Fruit fly (Drosophila melanogaster) whole organism, embryonic: ENCODE data around the gene CG31883.

ENCODE experiments used
- Atf-2 ChIP-seq: fragments of 200-800 bp; sonication (Bioruptor generic); optimal IDR thresholded peaks from 2 replicates; lab custom pipeline; 2016; ENCODE audit warnings: missing biosample characterization, missing genetic modification characterization
- CG10147 ChIP-seq: fragments of 200-800 bp; sonication (Bioruptor generic); optimal IDR thresholded peaks from 2 replicates; lab custom pipeline; 2019; ENCODE audit warnings: missing biosample characterization, mild to moderate bottlenecking, missing genetic modification characterization, moderate library complexity
- CG10321 ChIP-seq: fragments of 200-800 bp; sonication (Bioruptor generic); IDR thresholded peaks from 2 replicates; pipeline ENCODE4 v1.3.6; 2022; ENCODE audit warnings: missing biosample characterization, missing genetic modification characterization
- CG10654 ChIP-seq: fragments of 200-800 bp; sonication (Bioruptor generic); optimal IDR thresholded peaks from 2 replicates; lab custom pipeline; 2016; ENCODE audit warnings: missing biosample characterization, missing genetic modification characterization
- CG11696 ChIP-seq: fragments of 200-800 bp; sonication (Bioruptor generic); IDR thresholded peaks from 2 replicates; pipeline ENCODE4 v1.3.6; 2022; ENCODE audit warnings: missing biosample characterization, missing genetic modification characterization
- CG12744 ChIP-seq: fragments of 200-800 bp; sonication (Bioruptor generic); optimal IDR thresholded peaks from 2 replicates; lab custom pipeline; 2016; ENCODE audit warnings: missing biosample characterization, missing genetic modification characterization
- CG13424 ChIP-seq: fragments of 200-800 bp; sonication (Bioruptor generic); optimal IDR thresholded peaks from 2 replicates; lab custom pipeline; 2019; ENCODE audit warnings: missing biosample characterization, mild to moderate bottlenecking, missing genetic modification characterization, moderate library complexity
- CG17612 ChIP-seq: fragments of 200-800 bp; sonication (Bioruptor generic); IDR thresholded peaks from 2 replicates; pipeline ENCODE4 v1.3.6; 2022; ENCODE audit warnings: missing biosample characterization, missing genetic modification characterization
- CG30020 ChIP-seq: fragments of 200-800 bp; optimal IDR thresholded peaks from 2 replicates; lab custom pipeline; 2019; ENCODE audit warnings: missing biosample characterization, mild to moderate bottlenecking, missing genetic modification characterization, moderate library complexity
- CG31365 ChIP-seq: fragments of 200-800 bp; sonication (Bioruptor generic); optimal IDR thresholded peaks from 2 replicates; lab custom pipeline; 2018; ENCODE audit warnings: missing biosample characterization, mild to moderate bottlenecking, missing genetic modification characterization
- CG3281 ChIP-seq: fragments of 200-800 bp; sonication (Bioruptor generic); optimal IDR thresholded peaks from 3 replicates; lab custom pipeline; 2017; ENCODE audit warnings: missing biosample characterization, mild to moderate bottlenecking, missing genetic modification characterization
- CG42726 ChIP-seq: fragments of 200-800 bp; sonication (Bioruptor generic); IDR thresholded peaks from 2 replicates; pipeline ENCODE4 v1.3.6; 2022; ENCODE audit warnings: missing biosample characterization, missing genetic modification characterization; ENCODE audit not compliant: partially characterized antibody
- CG4360 ChIP-seq: fragments of 200-800 bp; sonication (Bioruptor generic); IDR thresholded peaks from 2 replicates; pipeline ENCODE4 v1.3.6; 2022; ENCODE audit warnings: missing biosample characterization, missing genetic modification characterization
- CG7271 ChIP-seq: fragments of 200-800 bp; sonication (Bioruptor generic); optimal IDR thresholded peaks from 2 replicates; lab custom pipeline; 2018; ENCODE audit warnings: missing biosample characterization, mild to moderate bottlenecking, missing genetic modification characterization, moderate library complexity
- CG7745 ChIP-seq: fragments of 200-800 bp; sonication (Bioruptor generic); optimal IDR thresholded peaks from 2 replicates; lab custom pipeline; 2018; ENCODE audit warnings: missing biosample characterization, mild to moderate bottlenecking, missing genetic modification characterization, moderate library complexity
- CG7963 ChIP-seq: fragments of 200-800 bp; sonication (Bioruptor generic); IDR thresholded peaks from 3 replicates; pipeline ENCODE4 v1.3.6; 2022; ENCODE audit warnings: missing biosample characterization, missing genetic modification characterization; ENCODE audit not compliant: partially characterized antibody
- CG7987 ChIP-seq: fragments of 200-800 bp; sonication (Bioruptor generic); optimal IDR thresholded peaks from 2 replicates; lab custom pipeline; 2018; ENCODE audit warnings: missing biosample characterization, mild to moderate bottlenecking, missing genetic modification characterization, moderate library complexity
- CG9437 ChIP-seq: fragments of 200-800 bp; sonication (Bioruptor generic); optimal IDR thresholded peaks from 2 replicates; lab custom pipeline; 2018; ENCODE audit warnings: missing biosample characterization, mild to moderate bottlenecking, missing genetic modification characterization
- CG9932 ChIP-seq: fragments of 200-800 bp; sonication (Bioruptor generic); IDR thresholded peaks from 2 replicates; pipeline ENCODE4 v1.3.6; 2022; ENCODE audit warnings: missing biosample characterization, missing genetic modification characterization
- CTCF ChIP-seq: fragments of 200-800 bp; sonication (Bioruptor generic); optimal IDR thresholded peaks from 2 replicates; lab custom pipeline; 2017; ENCODE audit warnings: missing biosample characterization, mild to moderate bottlenecking, missing genetic modification characterization, moderate library complexity
- CrebB ChIP-seq: fragments of 200-800 bp; sonication (Bioruptor generic); optimal IDR thresholded peaks from 3 replicates; lab custom pipeline; 2018; ENCODE audit warnings: missing biosample characterization, mild to moderate bottlenecking, missing genetic modification characterization
- Dbx ChIP-seq: fragments of 200-800 bp; sonication (Bioruptor generic); IDR thresholded peaks from 3 replicates; pipeline ENCODE4 v1.3.6; 2022; ENCODE audit warnings: missing biosample characterization, missing genetic modification characterization
- Dfd ChIP-seq, 2 experiments: fragments of >200 bp; optimal IDR thresholded peaks; 2 replicates each; lab custom pipeline; 2017; ENCODE audit warnings: missing biosample characterization in 2 of 2, missing genetic modification characterization in 2 of 2
- Doc2 ChIP-seq: fragments of 200-800 bp; sonication (Bioruptor generic); IDR thresholded peaks from 2 replicates; pipeline ENCODE4 v1.3.6; 2022; ENCODE audit warnings: missing biosample characterization, missing genetic modification characterization
- Drgx ChIP-seq: fragments of 200-800 bp; sonication (Bioruptor generic); IDR thresholded peaks from 2 replicates; pipeline ENCODE4 v1.3.6; 2022; ENCODE audit warnings: missing biosample characterization, missing genetic modification characterization
- HmgZ ChIP-seq: fragments of 200-800 bp; sonication (Bioruptor generic); optimal IDR thresholded peaks from 2 replicates; lab custom pipeline; 2018; ENCODE audit warnings: missing biosample characterization, mild to moderate bottlenecking, missing genetic modification characterization
- NFAT ChIP-seq: fragments of 200-800 bp; sonication (Bioruptor generic); IDR thresholded peaks from 2 replicates; pipeline ENCODE4 v1.3.6; 2022; ENCODE audit warnings: missing biosample characterization, missing genetic modification characterization
- Sox100B ChIP-seq: fragments of 200-800 bp; sonication (Bioruptor generic); optimal IDR thresholded peaks from 3 replicates; lab custom pipeline; 2018; ENCODE audit warnings: missing biosample characterization, mild to moderate bottlenecking, missing genetic modification characterization
- Ssrp ChIP-seq: fragments of 200-800 bp; sonication (Bioruptor generic); optimal IDR thresholded peaks from 2 replicates; lab custom pipeline; 2018; ENCODE audit warnings: missing biosample characterization, mild to moderate bottlenecking, missing genetic modification characterization, moderate library complexity
- bab2 ChIP-seq: fragments of 200-800 bp; sonication (Bioruptor generic); optimal IDR thresholded peaks from 2 replicates; lab custom pipeline; 2016; ENCODE audit warnings: missing biosample characterization, missing genetic modification characterization
- caup ChIP-seq: fragments of 200-800 bp; sonication (Bioruptor generic); optimal IDR thresholded peaks from 3 replicates; lab custom pipeline; 2017; ENCODE audit warnings: missing biosample characterization, mild to moderate bottlenecking, missing genetic modification characterization, moderate library complexity; ENCODE audit not compliant: severe bottlenecking
- cwo ChIP-seq: fragments of 200-800 bp; sonication (Bioruptor generic); optimal IDR thresholded peaks from 3 replicates; lab custom pipeline; 2017; ENCODE audit warnings: missing biosample characterization, missing genetic modification characterization, mild to moderate bottlenecking, moderate library complexity, missing genetic modification reagents
- dysf ChIP-seq: fragments of 200-800 bp; sonication (Bioruptor generic); IDR thresholded peaks from 3 replicates; pipeline ENCODE4 v1.3.6; 2022; ENCODE audit warnings: missing biosample characterization, missing genetic modification characterization
- ems ChIP-seq: fragments of 200-800 bp; sonication (Bioruptor generic); optimal IDR thresholded peaks from 3 replicates; lab custom pipeline; 2016; ENCODE audit warnings: missing biosample characterization, missing genetic modification characterization
- hb ChIP-seq: fragments of 200-800 bp; sonication (Bioruptor generic); IDR thresholded peaks from 3 replicates; pipeline ENCODE4 v1.3.6; 2022; ENCODE audit warnings: missing biosample characterization, missing genetic modification characterization; ENCODE audit not compliant: partially characterized antibody
- insv ChIP-seq, 2 experiments: fragments of 200-800 bp; sonication (Bioruptor generic); optimal IDR thresholded peaks; 3 replicates each; lab custom pipeline; 2016 to 2018; ENCODE audit warnings: missing biosample characterization in 2 of 2, missing genetic modification characterization in 2 of 2
- jumu ChIP-seq: fragments of 200-800 bp; sonication (Bioruptor generic); optimal IDR thresholded peaks from 3 replicates; lab custom pipeline; 2016; ENCODE audit warnings: missing biosample characterization, missing genetic modification characterization
- peb ChIP-seq: fragments of 200-800 bp; sonication (Bioruptor generic); IDR thresholded peaks from 2 replicates; pipeline ENCODE4 v1.3.6; 2022; ENCODE audit warnings: missing biosample characterization, missing genetic modification characterization
- phol ChIP-seq: fragments of 200-800 bp; sonication (Bioruptor generic); optimal IDR thresholded peaks from 3 replicates; lab custom pipeline; 2018; ENCODE audit warnings: missing biosample characterization, mild to moderate bottlenecking, missing genetic modification characterization, moderate library complexity
- pum ChIP-seq: fragments of 200-800 bp; sonication (Bioruptor generic); optimal IDR thresholded peaks from 2 replicates; lab custom pipeline; 2016; ENCODE audit warnings: missing biosample characterization, missing genetic modification characterization
- rib ChIP-seq: fragments of 200-800 bp; sonication (Bioruptor generic); IDR thresholded peaks from 2 replicates; pipeline ENCODE4 v1.3.6; 2022; ENCODE audit warnings: missing biosample characterization, missing genetic modification characterization
- row ChIP-seq: fragments of 200-800 bp; sonication (Bioruptor generic); IDR thresholded peaks from 3 replicates; pipeline ENCODE4 v1.3.6; 2022; ENCODE audit warnings: missing biosample characterization, missing genetic modification characterization
- sqz ChIP-seq: fragments of 200-800 bp; sonication (Bioruptor generic); optimal IDR thresholded peaks from 3 replicates; lab custom pipeline; 2018; ENCODE audit warnings: missing biosample characterization, mild to moderate bottlenecking, missing genetic modification characterization
- stc ChIP-seq: fragments of 200-800 bp; sonication (Bioruptor generic); IDR thresholded peaks from 2 replicates; pipeline ENCODE4 v1.3.6; 2022; ENCODE audit warnings: missing biosample characterization, missing genetic modification characterization
- tna ChIP-seq: fragments of 200-800 bp; sonication (Bioruptor generic); IDR thresholded peaks from 2 replicates; pipeline ENCODE4 v1.3.6; 2022; ENCODE audit warnings: missing biosample characterization, missing genetic modification characterization; ENCODE audit not compliant: partially characterized antibody
- tx ChIP-seq: fragments of 200-800 bp; sonication (Bioruptor generic); optimal IDR thresholded peaks from 2 replicates; lab custom pipeline; 2016; ENCODE audit warnings: missing biosample characterization, missing genetic modification characterization
- unc-4 ChIP-seq: fragments of 200-800 bp; sonication (Bioruptor generic); IDR thresholded peaks from 2 replicates; pipeline ENCODE4 v1.3.6; 2022; ENCODE audit warnings: missing biosample characterization, missing genetic modification characterization; ENCODE audit not compliant: partially characterized antibody
- unpg ChIP-seq: fragments of 200-800 bp; sonication (Bioruptor generic); optimal IDR thresholded peaks from 3 replicates; lab custom pipeline; 2018; ENCODE audit warnings: missing biosample characterization, mild to moderate bottlenecking, missing genetic modification characterization, moderate library complexity

CG31883 gene

dm6 chr2L:9520886-9521868 lies 7.1 kb upstream of the CG31883 start, which contains the start of gene Oatp30B (continued):
- TF ChIP-seq pum (peak; percentile 96), CG10147 (peak; percentile 97), Sox100B (peak; percentile 84), bab2 (peak; percentile 96), caup (GFP tag; lab: Kevin White, UChicago) (peak; percentile 95), CG7963 (GFP tag; lab: Robert Waterston, UW) (peak; percentile 82), hb (GFP tag; lab: Robert Waterston, UW) (peak; percentile 91; the same call in 2 of the 3 replicates), CG42726 (GFP tag; lab: Robert Waterston, UW) (peak; percentile 76; the same call in 1 of the 2 replicates), CG13424 (tag; lab: Kevin White, UChicago) (peak; percentile 98), tna (GFP tag; lab: Robert Waterston, UW) (peak; percentile 86), Doc2 (GFP tag; lab: Robert Waterston, UW) (peak; percentile 71), CTCF (GFP tag; lab: Kevin White, UChicago) (peak; percentile 82), CG10321 (GFP tag; lab: Robert Waterston, UW) (peak; percentile 80), peb (GFP tag; lab: Robert Waterston, UW) (peak; percentile 93), CG10654 (GFP tag; lab: Kevin White, UChicago) (peak; percentile 97), dysf (GFP tag; lab: Robert Waterston, UW) (peak; percentile 97), tx (peak; percentile 94), CrebB (peak; percentile 95), CG7271 (peak; percentile 95), CG9932 (GFP tag; lab: Robert Waterston, UW) (peak; percentile 99), Ssrp (tag; lab: Kevin White, UChicago) (peak; percentile 95), HmgZ (tag; lab: Kevin White, UChicago) (peak; percentile 98), unc-4 (GFP tag; lab: Robert Waterston, UW) (peak; percentile 98), Dbx (GFP tag; lab: Robert Waterston, UW) (peak; percentile 99), row (GFP tag; lab: Robert Waterston, UW) (peak; percentile 98), CG4360 (GFP tag; lab: Robert Waterston, UW) (peak; percentile 81), ems (GFP tag; lab: Kevin White, UChicago) (peak; percentile 95), rib (GFP tag; lab: Robert Waterston, UW) (peak; percentile 97), CG31365 (tag; lab: Kevin White, UChicago) (peak; percentile 81), Dfd (GFP tag; optimal IDR thresholded peaks at IDR 0.05; lab: Kevin White, UChicago) (no peak), unpg (GFP tag; lab: Kevin White, UChicago) (peak; percentile 98), CG12744 (GFP tag; lab: Kevin White, UChicago) (peak; percentile 94), Drgx (GFP tag; lab: Robert Waterston, UW) (peak; percentile 96), CG17612 (GFP tag; lab: Robert Waterston, UW) (peak; percentile 93), CG7987 (GFP tag; lab: Kevin White, UChicago) (peak; percentile 92), cwo (GFP tag; lab: Kevin White, UChicago) (peak; percentile 87), jumu (GFP tag; lab: Kevin White, UChicago) (peak; percentile 93), insv (GFP tag; optimal IDR thresholded peaks at IDR 0.05; lab: Kevin White, UChicago) (peak in 1 of 2 experiments; percentile 79), CG3281 (GFP tag; lab: Kevin White, UChicago) (peak; percentile 93), CG11696 (GFP tag; lab: Robert Waterston, UW) (peak; percentile 90), CG7745 (tag; lab: Kevin White, UChicago) (peak; percentile 81), CG30020 (tag; lab: Kevin White, UChicago) (peak; percentile 83), sqz (GFP tag; lab: Kevin White, UChicago) (peak; percentile 79), CG9437 (GFP tag; lab: Kevin White, UChicago) (peak; percentile 81), phol (tag; lab: Kevin White, UChicago) (peak; percentile 97), stc (GFP tag; lab: Robert Waterston, UW) (peak; percentile 97), Atf-2 (GFP tag; lab: Kevin White, UChicago) (peak; percentile 89), NFAT (peak; percentile 97)
